Fruit fly (Drosophila melanogaster): Measurements from ENCODE around the gene danr.

danr gene

dm6 chr3R:25168259-25168972 lies 30.5 kb downstream of the danr start (continued):
- TF ChIP-seq NK7.1 (GFP tag; optimal IDR thresholded peaks at IDR 0.05) = no peak
- TF ChIP-seq CG18262 (tag; optimal IDR thresholded peaks at IDR 0.05) = peak; percentile 55
- peak; percentile 25; the same call in 1 of the 2 replicates for TF ChIP-seq sob (GFP tag; IDR thresholded peaks at IDR 0.05)
- TF ChIP-seq CG10267 (tag; optimal IDR thresholded peaks at IDR 0.05) = peak; percentile 27
- 0 out of 3 replicates have a peak, but pooled peaks have one; percentile 39 for TF ChIP-seq CG11695 (GFP tag; IDR thresholded peaks at IDR 0.05)
- TF ChIP-seq CG11696 (GFP tag; IDR thresholded peaks at IDR 0.05) = no peak
- no peak for TF ChIP-seq gt (GFP tag; IDR thresholded peaks at IDR 0.05)
- TF ChIP-seq CG1792 (GFP tag; optimal IDR thresholded peaks at IDR 0.05) = no peak
- TF ChIP-seq Hmr (GFP tag; optimal IDR thresholded peaks at IDR 0.05) = peak; percentile 56
- peak; percentile 48 for TF ChIP-seq Sox100B (GFP tag; optimal IDR thresholded peaks at IDR 0.05)
- TF ChIP-seq Vsx1 (GFP tag; optimal IDR thresholded peaks at IDR 0.05) = no peak
- TF ChIP-seq CG9609 (GFP tag; optimal IDR thresholded peaks at IDR 0.05) = no peak
- TF ChIP-seq tgo (GFP tag; IDR thresholded peaks at IDR 0.05) = peak; percentile 44; the same call in 1 of the 3 replicates
- peak; percentile 55 for TF ChIP-seq abd-A (tag; optimal IDR thresholded peaks at IDR 0.05)
- TF ChIP-seq cad (GFP tag; optimal IDR thresholded peaks at IDR 0.05) = no peak
- peak; percentile 51 for TF ChIP-seq slbo (GFP tag; IDR thresholded peaks at IDR 0.05)
- no peak for TF ChIP-seq CG6175 (GFP tag; IDR thresholded peaks at IDR 0.05)
- TF ChIP-seq CG13624 (GFP tag; optimal IDR thresholded peaks at IDR 0.05) = peak; percentile 38
- TF ChIP-seq PHDP (tag; optimal IDR thresholded peaks at IDR 0.05) = peak; percentile 26
- TF ChIP-seq pho (GFP tag; optimal IDR thresholded peaks at IDR 0.05) = peak; percentile 7
- peak; percentile 82 for TF ChIP-seq CG2678 (tag; optimal IDR thresholded peaks at IDR 0.05)
- TF ChIP-seq ttk (GFP tag; IDR thresholded peaks at IDR 0.05) = peak; percentile 35; the same call in 1 of the 2 replicates
- peak; percentile 65 for TF ChIP-seq Ptx1 (GFP tag; IDR thresholded peaks at IDR 0.05)
- TF ChIP-seq stwl (tag; optimal IDR thresholded peaks at IDR 0.05) = no peak
- peak; percentile 14 for TF ChIP-seq kay (GFP tag; optimal IDR thresholded peaks at IDR 0.05)
- no peak; the same call in 2 of the 3 replicates for TF ChIP-seq ase (GFP tag; IDR thresholded peaks at IDR 0.05)
- peak; percentile 71 for TF ChIP-seq pros (GFP tag; optimal IDR thresholded peaks at IDR 0.05)
- 0 out of 2 replicates have a peak, but pooled peaks have one; percentile 5 for TF ChIP-seq CG14667 (GFP tag; IDR thresholded peaks at IDR 0.05)
- TF ChIP-seq Mad (GFP tag; optimal IDR thresholded peaks at IDR 0.05) = no peak
- peak; percentile 48 for TF ChIP-seq zf30C (GFP tag; optimal IDR thresholded peaks at IDR 0.05)
- peak; percentile 50 for TF ChIP-seq CG9215 (GFP tag; IDR thresholded peaks at IDR 0.05)
- TF ChIP-seq Myb (GFP tag; optimal IDR thresholded peaks at IDR 0.05) = no peak
- no peak for TF ChIP-seq gsb (GFP tag; IDR thresholded peaks at IDR 0.05)
- TF ChIP-seq row (GFP tag; IDR thresholded peaks at IDR 0.05) = peak; percentile 67
- no peak for TF ChIP-seq CG7987 (GFP tag; optimal IDR thresholded peaks at IDR 0.05)
- TF ChIP-seq CG14014 (GFP tag; IDR thresholded peaks at IDR 0.05) = no peak; the same call in 1 of the 2 replicates
- no peak for TF ChIP-seq CG10321 (GFP tag; IDR thresholded peaks at IDR 0.05)
- no peak for TF ChIP-seq cato (GFP tag; optimal IDR thresholded peaks at IDR 0.05; ENCODE audit: borderline replicate concordance)
- no peak for TF ChIP-seq CG1832 (GFP tag; optimal IDR thresholded peaks at IDR 0.05)
- TF ChIP-seq Atf6 (GFP tag; IDR thresholded peaks at IDR 0.05) = 0 out of 2 replicates have a peak, but pooled peaks have one; percentile 28
- no peak for TF ChIP-seq ato (GFP tag; IDR thresholded peaks at IDR 0.05; ENCODE audit: partially characterized antibody)
- no peak for TF ChIP-seq Dp (GFP tag; optimal IDR thresholded peaks at IDR 0.05)
- TF ChIP-seq CG8924 (tag; optimal IDR thresholded peaks at IDR 0.05) = peak; percentile 37
- TF ChIP-seq Fer3 (tag; optimal IDR thresholded peaks at IDR 0.05) = peak; percentile 29
- TF ChIP-seq D19A (tag; optimal IDR thresholded peaks at IDR 0.05) = peak; percentile 30
- peak; percentile 40 for TF ChIP-seq CG12391 (tag; optimal IDR thresholded peaks at IDR 0.05)
- peak; percentile 36 for TF ChIP-seq CG8388 (GFP tag; optimal IDR thresholded peaks at IDR 0.05)
- TF ChIP-seq CG34224 (GFP tag; IDR thresholded peaks at IDR 0.05; ENCODE audit: partially characterized antibody) = no peak
- no peak for TF ChIP-seq Hr39 (optimal IDR thresholded peaks at IDR 0.05)
- TF ChIP-seq knrl (GFP tag; IDR thresholded peaks at IDR 0.05; ENCODE audit: partially characterized antibody) = no peak
